Fruit fly (Drosophila melanogaster): Measurements from ENCODE around the gene CG44422.
A peak's percentile ranks its signal among the peaks of the same experiment; 100 is the strongest.

The CG44422 gene

DNA sequence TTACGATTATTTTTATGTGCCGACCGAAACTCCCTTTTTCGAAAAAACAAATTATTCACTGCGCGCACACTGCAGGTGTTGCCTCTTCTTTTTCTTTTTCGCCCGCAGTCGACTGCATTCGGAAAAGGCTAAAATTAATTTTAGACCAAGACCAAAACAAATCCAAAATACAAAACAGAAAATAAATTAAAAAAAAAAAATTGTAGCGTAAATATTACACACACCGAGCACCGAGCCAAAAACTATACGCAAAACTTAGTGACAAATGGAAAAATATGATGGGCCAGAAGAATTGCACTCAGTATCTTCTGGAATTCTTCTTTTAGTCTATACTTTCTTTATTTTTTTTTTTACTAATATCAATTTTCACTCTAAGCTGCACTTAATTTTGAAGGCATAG lies at the start of gene CG44422:
CG44422 (minus strand) TSS at position 101 of the 400 bp plus-strand sequence.
- TF ChIP-seq CG8478 (optimal IDR thresholded peaks at IDR 0.05), result no peak
- TF ChIP-seq CTCF (optimal IDR thresholded peaks at IDR 0.05), result no peak

- TF ChIP-seq CTCF (optimal IDR thresholded peaks at IDR 0.05) (no peak), CG8478 (optimal IDR thresholded peaks at IDR 0.05) (no peak)
Observed at dm6 chrX:11351351-11351750, 48.8 kb upstream of the CG44422 start.

DNA sequence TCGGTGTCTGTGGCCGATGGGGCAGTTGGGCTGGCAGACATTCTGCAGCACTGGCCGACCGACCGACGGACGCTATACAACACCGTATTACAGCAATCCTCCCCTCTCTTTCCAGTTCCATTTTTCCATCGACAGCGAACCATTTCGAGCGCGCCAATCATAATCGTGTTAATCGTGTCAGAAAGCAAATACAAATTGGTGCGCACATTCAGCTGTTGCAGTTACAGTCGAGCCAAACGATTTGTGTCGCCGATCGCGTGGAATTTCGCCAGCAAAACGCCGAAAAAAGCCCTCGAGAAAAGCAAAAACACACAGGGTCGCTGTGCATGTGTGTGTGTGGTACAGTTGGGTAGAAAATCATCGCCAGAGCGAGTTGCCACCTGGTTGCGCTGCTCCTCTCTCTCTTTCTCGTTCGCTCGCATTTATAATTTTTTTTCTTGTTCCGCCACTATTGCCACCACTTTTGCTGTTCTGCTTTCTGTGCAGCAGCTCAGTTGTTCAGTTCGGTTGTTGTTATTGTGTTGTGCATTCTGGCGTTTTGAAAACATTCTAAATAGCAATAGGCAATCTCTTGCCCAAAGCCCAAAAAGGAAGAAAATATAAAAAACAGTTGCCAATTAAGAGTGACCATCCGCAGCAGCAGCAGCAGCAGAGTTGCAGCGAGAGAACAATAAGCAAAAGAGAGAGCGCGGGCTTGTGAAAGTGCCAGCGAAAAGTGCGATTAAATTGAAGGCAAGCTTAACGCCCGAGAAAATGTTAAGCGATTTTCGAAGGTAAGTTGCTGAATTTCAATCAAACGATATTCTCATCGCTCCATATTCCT lies 48.1 kb upstream of the CG44422 start, which contains the start of gene CG1737:
CG1737 (plus strand) TSS at position 104 of the 823 bp plus-strand sequence.
- no peak for TF ChIP-seq CG8478 (optimal IDR thresholded peaks at IDR 0.05)
- TF ChIP-seq CTCF (optimal IDR thresholded peaks at IDR 0.05), result no peak

DNA sequence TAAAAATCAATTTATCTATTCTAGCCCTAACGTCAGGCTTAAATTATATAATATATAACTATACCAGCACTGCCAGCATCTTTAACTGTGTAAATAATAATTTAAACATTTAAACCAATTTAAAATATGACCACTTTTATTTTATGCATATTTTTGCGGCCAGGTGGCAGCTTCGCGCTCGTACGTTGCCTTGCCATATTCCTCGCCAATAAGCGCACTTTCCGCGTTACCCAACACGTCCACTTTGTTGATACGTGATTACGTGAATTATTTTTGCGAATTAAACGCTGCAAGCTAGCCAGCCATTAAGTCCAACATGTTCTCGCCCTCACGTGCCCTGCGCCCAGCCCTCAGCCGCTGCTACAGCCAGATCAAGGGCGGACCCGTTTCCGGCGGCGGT lies 47.2 kb upstream of the CG44422 start, which contains the start of gene NdufV3:
NdufV3 (plus strand) TSS at position 219 of the 400 bp plus-strand sequence.
- TF ChIP-seq CTCF (optimal IDR thresholded peaks at IDR 0.05) (no peak), CG8478 (optimal IDR thresholded peaks at IDR 0.05) (no peak)

dm6 chrX:11348829-11349228 lies 46.2 kb upstream of the CG44422 start, which contains the start of gene CG1738:
CG1738 (plus strand) TSS chrX:11349049.
- TF ChIP-seq CTCF (optimal IDR thresholded peaks at IDR 0.05) (no peak), CG8478 (optimal IDR thresholded peaks at IDR 0.05) (no peak)

dm6 chrX:11347809-11348208 lies 45.2 kb upstream of the CG44422 start, which contains the start of the genes GCS1 and CG11756:
GCS1 (minus strand) TSS chrX:11348001.
CG11756 (plus strand) TSS chrX:11348120.
- TF ChIP-seq CG8478 (optimal IDR thresholded peaks at IDR 0.05) (no peak), CTCF (optimal IDR thresholded peaks at IDR 0.05) (peak in 1 of 2 experiments; percentile 26)

DNA sequence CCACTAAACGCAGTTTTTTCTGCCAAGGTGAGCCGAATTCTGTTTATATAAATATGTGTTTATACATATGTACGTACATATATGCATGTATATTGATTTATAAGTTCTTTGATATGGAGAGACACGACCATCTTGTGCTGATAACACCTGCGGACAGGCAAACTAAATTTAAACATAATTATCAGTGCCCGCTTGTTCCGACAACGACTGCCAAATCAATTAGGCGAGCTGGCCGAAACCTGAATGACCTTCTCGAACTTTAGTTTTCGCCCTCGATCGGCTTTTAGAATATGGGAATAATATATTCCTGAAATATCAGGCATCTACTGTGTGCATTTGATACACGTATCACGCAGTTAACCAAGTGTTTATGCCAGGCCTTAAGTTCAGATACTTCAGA lies 40.2 kb upstream of the CG44422 start:
- TF ChIP-seq CG8478 (optimal IDR thresholded peaks at IDR 0.05) (no peak), CTCF (optimal IDR thresholded peaks at IDR 0.05) (no peak)

- TF ChIP-seq CG8478 (optimal IDR thresholded peaks at IDR 0.05), result no peak
- no peak for TF ChIP-seq CTCF (optimal IDR thresholded peaks at IDR 0.05)
Observed at dm6 chrX:11342168-11342567, 39.6 kb upstream of the CG44422 start.

dm6 chrX:11340719-11341322 lies 38.2 kb upstream of the CG44422 start:
- TF ChIP-seq CTCF (optimal IDR thresholded peaks at IDR 0.05) (no peak), CG8478 (optimal IDR thresholded peaks at IDR 0.05) (no peak)

DNA sequence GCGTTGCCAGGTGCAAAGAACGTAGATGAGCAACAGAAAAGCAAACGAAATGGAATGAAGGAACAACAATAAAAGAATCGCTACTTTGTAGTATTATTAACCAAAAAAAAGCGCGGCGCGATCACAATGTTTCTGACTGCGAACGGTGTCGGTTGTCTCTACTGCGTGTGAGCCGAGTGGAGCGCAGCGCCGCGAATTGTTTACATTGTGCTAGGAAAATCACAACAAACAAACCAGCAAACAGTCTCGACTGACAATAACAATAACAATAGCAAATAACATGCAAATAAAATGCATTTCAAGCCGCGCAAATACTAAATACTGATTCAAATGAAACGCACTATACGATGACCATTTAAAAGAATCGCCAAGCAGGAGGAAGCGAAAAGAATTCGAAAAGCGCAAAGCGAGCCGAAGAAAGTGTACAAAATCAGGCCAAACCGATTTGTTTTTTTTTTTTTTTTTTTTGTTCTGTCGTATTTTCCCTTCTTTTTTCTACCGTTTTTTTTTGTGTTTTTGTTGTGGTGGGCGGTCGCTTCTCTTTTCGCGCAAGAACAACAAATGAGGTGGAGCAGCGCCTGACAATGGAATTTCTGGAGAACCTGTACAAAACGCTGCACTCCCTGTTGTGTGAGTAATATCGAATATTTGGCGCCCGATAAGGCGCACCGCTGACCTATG lies 37.4 kb upstream of the CG44422 start, which contains the start of the genes CG34348 and Kap3:
CG34348 (plus strand) TSS at position 6 of the 681 bp plus-strand sequence.
Kap3 (minus strand) TSS at position 217 of the 681 bp plus-strand sequence.
- TF ChIP-seq CTCF (optimal IDR thresholded peaks at IDR 0.05) (no peak), CG8478 (optimal IDR thresholded peaks at IDR 0.05) (no peak)

- TF ChIP-seq CG8478 (optimal IDR thresholded peaks at IDR 0.05) (no peak), CTCF (optimal IDR thresholded peaks at IDR 0.05) (peak in 1 of 2 experiments; percentile 34)
Observed at dm6 chrX:11338973-11339867, 36.6 kb upstream of the CG44422 start.

DNA sequence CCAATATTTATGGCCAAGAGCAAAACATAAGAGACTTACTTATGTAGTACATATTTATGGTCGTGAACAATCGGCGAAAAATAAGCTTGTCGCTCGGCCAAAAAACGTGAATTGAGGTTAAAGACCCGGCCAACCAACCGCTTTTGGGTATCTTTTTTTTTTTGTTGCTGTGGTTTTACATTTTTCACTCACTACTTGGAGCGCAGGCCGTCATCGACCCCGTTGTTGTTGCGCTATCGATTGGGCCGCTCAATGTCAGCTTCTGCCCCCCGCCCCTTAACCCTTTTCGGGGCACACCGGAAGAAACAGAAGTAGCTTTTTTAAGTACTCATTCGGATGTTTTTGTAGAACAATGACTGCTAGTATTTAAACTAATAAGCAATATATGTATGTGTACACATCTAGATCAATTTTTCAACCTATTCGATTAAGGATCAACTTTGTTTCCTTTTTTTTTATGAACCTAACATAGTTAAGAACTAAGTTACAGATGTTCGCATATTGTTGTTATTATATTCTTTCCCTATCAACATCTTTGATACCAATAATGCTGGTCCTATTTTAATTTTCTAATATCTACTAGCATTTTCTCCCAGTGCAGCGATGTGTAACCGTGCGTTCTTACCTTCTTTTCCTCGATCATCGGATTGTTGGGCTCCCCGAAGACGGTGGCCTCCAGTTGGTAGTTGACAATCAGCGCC lies 35.6 kb upstream of the CG44422 start:
- no peak for TF ChIP-seq CTCF (optimal IDR thresholded peaks at IDR 0.05)
- TF ChIP-seq CG8478 (optimal IDR thresholded peaks at IDR 0.05), result no peak

dm6 chrX:11326213-11326731 lies 23.7 kb upstream of the CG44422 start:
- TF ChIP-seq CG8478 (optimal IDR thresholded peaks at IDR 0.05) (no peak), CTCF (optimal IDR thresholded peaks at IDR 0.05) (no peak)

Measured in S2 (cell line).